Worm (Caenorhabditis elegans): Measurements from ENCODE around the gene fbxa-5.

DNA sequence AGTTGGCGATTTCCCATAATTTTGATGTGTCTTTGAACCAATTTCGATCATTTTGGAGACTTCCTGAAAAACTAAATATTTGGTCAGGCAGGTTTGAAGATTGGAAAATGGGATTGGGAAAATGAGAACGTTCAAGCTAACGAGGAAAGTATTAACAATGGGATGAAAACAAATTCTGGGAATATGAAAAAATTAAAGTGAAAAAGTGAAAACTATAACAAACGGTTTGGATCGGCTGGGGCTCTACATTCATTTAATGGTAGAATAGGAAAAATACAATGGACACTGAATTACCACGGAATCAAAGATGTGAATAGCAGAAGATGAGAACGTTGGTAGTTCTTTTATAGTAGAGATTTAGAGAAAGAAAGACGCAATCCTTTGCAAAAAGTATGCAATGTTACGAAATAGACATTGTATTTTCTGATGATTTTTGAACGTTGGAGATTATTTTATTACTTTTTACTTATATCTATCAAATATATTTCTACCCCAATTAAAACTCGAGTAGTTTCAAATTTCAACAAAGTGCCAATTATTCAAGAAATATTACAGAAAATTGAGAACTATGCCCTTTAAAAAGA lies 51.6 kb downstream of the fbxa-5 start, which contains the start of gene fbxa-50:
- TF ChIP-seq K09A11.1 (tag; optimal IDR thresholded peaks at IDR 0.05; ENCODE audit: insufficient read depth) (no peak), nhr-11 (tag; optimal IDR thresholded peaks at IDR 0.05) (no peak), pag-3 (tag; optimal IDR thresholded peaks at IDR 0.05; ENCODE audit: borderline replicate concordance) (no peak), nfya-1 (tag; optimal IDR thresholded peaks at IDR 0.05) (no peak)

Data from whole organism, late embryonic.